Worm (Caenorhabditis elegans): ENCODE results near the gene srg-47.

The srg-47 gene

DNA sequence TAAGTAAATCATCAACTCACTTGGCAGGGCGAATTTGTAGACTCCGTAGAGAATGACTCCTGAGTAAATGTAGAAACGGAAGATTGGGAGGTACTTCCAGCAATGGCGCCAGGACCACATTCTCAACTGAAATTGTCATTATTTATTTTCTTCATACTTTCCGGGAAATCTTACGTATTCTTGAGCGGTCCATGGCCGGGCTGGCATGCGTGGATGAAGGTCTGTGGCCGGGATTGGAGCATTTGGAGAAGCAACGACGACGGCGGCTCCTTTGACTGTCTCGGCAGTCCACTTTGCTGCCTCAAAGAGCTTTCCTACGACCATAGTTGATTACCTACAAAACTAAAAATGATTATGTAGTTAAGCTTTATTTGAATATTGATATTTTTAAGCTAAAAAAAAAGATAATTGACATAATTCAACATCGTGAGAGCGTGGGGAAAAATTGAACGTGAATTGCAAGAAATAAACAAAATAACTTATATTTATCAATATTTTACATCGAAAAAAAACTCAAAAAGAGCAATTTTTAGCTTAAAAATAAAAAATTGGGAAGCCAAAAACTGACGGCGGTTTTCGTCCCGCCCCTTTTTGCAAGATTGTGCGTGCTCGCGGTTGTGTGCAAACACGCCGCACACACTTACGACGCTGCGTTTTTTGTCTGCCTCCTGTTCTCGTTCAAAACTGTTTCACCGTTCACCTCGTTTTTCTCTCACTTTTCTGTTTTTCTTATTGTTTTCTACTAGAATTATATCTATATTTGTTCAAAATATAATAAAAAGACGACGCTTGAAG is 32.1 kb downstream of the srg-47 start, which contains the start of gene ril-1:
ril-1 (minus strand) TSS at position 342 of the 795 bp plus-strand sequence.
- TF ChIP-seq cey-2 (tag; optimal IDR thresholded peaks at IDR 0.05; ENCODE audit: borderline replicate concordance, insufficient read depth) (no peak), ZK546.5 (tag; optimal IDR thresholded peaks at IDR 0.05) (no peak), fkh-10 (GFP tag; optimal IDR thresholded peaks at IDR 0.05) (no peak), Y48G9A.11 (GFP tag; IDR thresholded peaks at IDR 0.05) (no peak), daf-8 (GFP tag; IDR thresholded peaks at IDR 0.05) (no peak), nhr-237 (tag; optimal IDR thresholded peaks at IDR 0.05) (no peak), D1046.2 (GFP tag; IDR thresholded peaks at IDR 0.05) (no peak), mxl-3 (GFP tag; optimal IDR thresholded peaks at IDR 0.05) (peak; percentile 6), lin-38 (GFP tag; IDR thresholded peaks at IDR 0.05) (peak; percentile 62), ztf-11 (tag; optimal IDR thresholded peaks at IDR 0.05) (no peak), zfp-3 (GFP tag; conservative IDR thresholded peaks at IDR 0.05) (no peak), duxl-1 (tag; optimal IDR thresholded peaks at IDR 0.05; ENCODE audit: poor library complexity) (no peak), daf-16 (GFP tag; optimal IDR thresholded peaks at IDR 0.05) (no peak), daf-16 (tag; optimal IDR thresholded peaks at IDR 0.05) (peak; percentile 40), jun-1 (tag; optimal IDR thresholded peaks at IDR 0.05) (no peak), spr-1 (tag; optimal IDR thresholded peaks at IDR 0.05) (no peak), dpl-1 (GFP tag; optimal IDR thresholded peaks at IDR 0.05) (peak; percentile 53), daf-19 (GFP tag; conservative IDR thresholded peaks at IDR 0.05) (no peak), nhr-41 (GFP tag; IDR thresholded peaks at IDR 0.05) (no peak), zip-2 (tag; optimal IDR thresholded peaks at IDR 0.05) (no peak), gei-8 (GFP tag; optimal IDR thresholded peaks at IDR 0.05) (no peak), mep-1 (tag; optimal IDR thresholded peaks at IDR 0.05) (peak; percentile 75), ceh-20 (GFP tag; IDR thresholded peaks at IDR 0.05) (no peak), set-16 (GFP tag; IDR thresholded peaks at IDR 0.05) (no peak), daf-12 (tag; optimal IDR thresholded peaks at IDR 0.05) (no peak), nhr-25 (tag; optimal IDR thresholded peaks at IDR 0.05; ENCODE audit: borderline replicate concordance, insufficient read depth) (no peak), F26F4.8 (GFP tag; conservative IDR thresholded peaks at IDR 0.05) (no peak), vab-7 (GFP tag; IDR thresholded peaks at IDR 0.05) (no peak), lin-15B (tag; optimal IDR thresholded peaks at IDR 0.05) (no peak), F10B5.3 (tag; optimal IDR thresholded peaks at IDR 0.05) (no peak), pha-4 (GFP tag; IDR thresholded peaks at IDR 0.05) (no peak), pha-4 (tag; optimal IDR thresholded peaks at IDR 0.05) (no peak), unc-39 (tag; optimal IDR thresholded peaks at IDR 0.05) (no peak), snpc-4 (tag; optimal IDR thresholded peaks at IDR 0.05) (no peak), attf-4 (tag; optimal IDR thresholded peaks at IDR 0.05) (no peak), ces-1 (GFP tag; optimal IDR thresholded peaks at IDR 0.05) (no peak), skn-1 (tag; optimal IDR thresholded peaks at IDR 0.05) (no peak), lin-39 (tag; optimal IDR thresholded peaks at IDR 0.05) (no peak), arid-1 (GFP tag; conservative IDR thresholded peaks at IDR 0.05) (no peak), hmg-1.1 (GFP tag; IDR thresholded peaks at IDR 0.05) (peak; percentile 45; the same call in 1 of the 2 replicates), mes-2 (tag; optimal IDR thresholded peaks at IDR 0.05; ENCODE audit: poor library complexity, severe bottlenecking) (peak; percentile 77), dmd-9 (GFP tag; IDR thresholded peaks at IDR 0.05) (no peak), nhr-76 (tag; optimal IDR thresholded peaks at IDR 0.05) (no peak), lim-7 (GFP tag; IDR thresholded peaks at IDR 0.05) (no peak), dve-1 (tag; optimal IDR thresholded peaks at IDR 0.05; ENCODE audit: insufficient read depth) (no peak), zip-11 (GFP tag; IDR thresholded peaks at IDR 0.05) (no peak), saeg-2 (GFP tag; IDR thresholded peaks at IDR 0.05) (no peak), lin-1 (GFP tag; IDR thresholded peaks at IDR 0.05) (no peak), php-3 (GFP tag; IDR thresholded peaks at IDR 0.05) (no peak), nhr-11 (tag; optimal IDR thresholded peaks at IDR 0.05) (no peak)

Measured in whole organism, L4 larva.